Worm (Caenorhabditis elegans): ENCODE results near the gene F42A6.5.

Gene F42A6.5

DNA sequence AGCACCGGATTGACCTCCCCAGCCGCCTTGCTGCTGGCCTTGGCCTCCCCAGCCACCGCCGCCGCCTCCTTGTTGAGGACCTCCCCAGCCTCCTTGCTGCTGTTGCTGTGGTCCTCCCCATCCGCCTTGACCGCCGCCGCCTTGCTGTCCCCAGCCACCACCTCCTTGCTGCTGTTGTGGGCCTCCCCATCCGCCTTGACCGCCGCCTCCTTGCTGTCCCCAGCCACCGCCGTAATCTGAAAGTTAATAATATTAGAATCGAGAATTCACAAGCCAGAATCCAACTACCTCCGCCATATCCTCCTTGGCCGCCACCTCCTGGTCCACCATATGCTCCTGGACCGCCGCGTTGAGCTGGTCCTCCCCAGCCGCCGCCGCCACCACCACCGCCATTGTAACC lies 5.6 kb upstream of the F42A6.5 start (continued):
- TF ChIP-seq snpc-1.3 (tag; optimal IDR thresholded peaks at IDR 0.05; ENCODE audit: insufficient read depth) (no peak), aptf-3 (GFP tag; IDR thresholded peaks at IDR 0.05) (no peak), B0261.1 (tag; optimal IDR thresholded peaks at IDR 0.05) (no peak), cebp-2 (GFP tag; IDR thresholded peaks at IDR 0.05) (no peak), hsf-1 (GFP tag; IDR thresholded peaks at IDR 0.05) (no peak), F33H1.4 (GFP tag; IDR thresholded peaks at IDR 0.05) (no peak), ztf-6 (GFP tag; IDR thresholded peaks at IDR 0.05) (no peak), zfh-2 (GFP tag; conservative IDR thresholded peaks at IDR 0.05) (peak; percentile 94), ztf-25 (GFP tag; IDR thresholded peaks at IDR 0.05) (0 out of 2 replicates have a peak, but pooled peaks have one; percentile 4), egrh-3 (GFP tag; IDR thresholded peaks at IDR 0.05) (peak; percentile 98), xnd-1 (tag; optimal IDR thresholded peaks at IDR 0.05) (no peak), D2030.7 (GFP tag; IDR thresholded peaks at IDR 0.05) (peak; percentile 8; the same call in 1 of the 2 replicates), Y79H2A.3 (GFP tag; conservative IDR thresholded peaks at IDR 0.05) (no peak), madf-3 (GFP tag; IDR thresholded peaks at IDR 0.05) (peak; percentile 59; the same call in 1 of the 2 replicates), madf-6 (GFP tag; IDR thresholded peaks at IDR 0.05) (peak; percentile 35), mcd-1 (GFP tag; IDR thresholded peaks at IDR 0.05) (peak; percentile 55; the same call in 1 of the 2 replicates), F37B4.10 (GFP tag; IDR thresholded peaks at IDR 0.05) (0 out of 2 replicates have a peak, but pooled peaks have one; percentile 44), bed-1 (GFP tag; IDR thresholded peaks at IDR 0.05) (no peak)

DNA sequence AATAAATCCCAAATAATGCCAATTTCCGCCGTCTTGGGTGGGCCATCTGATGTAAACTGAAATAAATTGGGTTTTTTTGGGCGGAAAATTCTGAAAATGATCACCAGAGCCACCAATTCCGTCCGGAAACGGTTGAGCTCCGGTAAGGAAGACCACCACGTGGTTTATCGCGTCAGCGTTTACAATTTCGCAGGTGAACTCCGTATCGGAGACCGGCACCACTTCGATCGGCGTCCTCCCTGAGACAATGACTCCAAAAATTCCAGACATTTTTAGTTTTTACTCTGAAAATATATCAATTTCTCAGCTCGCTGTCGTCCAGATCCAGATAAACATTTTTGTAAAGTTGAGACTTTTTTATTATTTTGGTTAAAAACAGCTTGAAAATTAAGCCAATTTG lies 4.9 kb upstream of the F42A6.5 start, which contains the start of gene F42A6.6:
TSS of gene F42A6.6 (minus strand) at position 289 of the 400 bp plus-strand sequence.
- TF ChIP-seq F10E7.11 (tag; optimal IDR thresholded peaks at IDR 0.05) = peak; percentile 66
- no peak for TF ChIP-seq rpc-1 (optimal IDR thresholded peaks at IDR 0.05)
- TF ChIP-seq rpc-1 (tag; optimal IDR thresholded peaks at IDR 0.05) = peak; percentile 10
- TF ChIP-seq rcor-1 (GFP tag; IDR thresholded peaks at IDR 0.05) = peak; percentile 75
- TF ChIP-seq ztf-6 (GFP tag; IDR thresholded peaks at IDR 0.05) = peak; percentile 52; the same call in 1 of the 2 replicates
- no peak for TF ChIP-seq nhr-80 (tag; optimal IDR thresholded peaks at IDR 0.05)
- TF ChIP-seq ceh-58 (GFP tag; IDR thresholded peaks at IDR 0.05) = peak; percentile 72; the same call in 1 of the 2 replicates
- TF ChIP-seq lin-54 (GFP tag; optimal IDR thresholded peaks at IDR 0.05) = peak; percentile 67
- TF ChIP-seq ccch-3 (GFP tag; optimal IDR thresholded peaks at IDR 0.05) = no peak
- TF ChIP-seq dpl-1 (GFP tag; optimal IDR thresholded peaks at IDR 0.05) = no peak
- TF ChIP-seq K12H6.12 (tag; optimal IDR thresholded peaks at IDR 0.05) = peak; percentile 51
- peak; percentile 72 for TF ChIP-seq ceh-100 (GFP tag; IDR thresholded peaks at IDR 0.05)
- peak; percentile 93 for TF ChIP-seq F52B5.7 (tag; optimal IDR thresholded peaks at IDR 0.05)
- TF ChIP-seq akir-1 (GFP tag; optimal IDR thresholded peaks at IDR 0.05) = no peak
- peak; percentile 78 for TF ChIP-seq nhr-27 (tag; optimal IDR thresholded peaks at IDR 0.05)
- TF ChIP-seq cebp-1 (GFP tag; IDR thresholded peaks at IDR 0.05) = no peak
- peak; percentile 72 for TF ChIP-seq cebp-1 (tag; optimal IDR thresholded peaks at IDR 0.05)
- 0 out of 2 replicates have a peak, but pooled peaks have one; percentile 39 for TF ChIP-seq hmg-20 (GFP tag; IDR thresholded peaks at IDR 0.05)
- peak; percentile 86 for TF ChIP-seq ekl-4 (GFP tag; IDR thresholded peaks at IDR 0.05)
- TF ChIP-seq mel-28 (tag; optimal IDR thresholded peaks at IDR 0.05; ENCODE audit: borderline replicate concordance) = peak; percentile 41
- peak; percentile 14 for TF ChIP-seq nhr-179 (tag; optimal IDR thresholded peaks at IDR 0.05)
- peak; percentile 92 for TF ChIP-seq ceh-79 (tag; optimal IDR thresholded peaks at IDR 0.05)
- TF ChIP-seq zfh-2 (GFP tag; conservative IDR thresholded peaks at IDR 0.05) = no peak
- TF ChIP-seq K11D2.4 (GFP tag; IDR thresholded peaks at IDR 0.05) = no peak; the same call in 1 of the 2 replicates
- TF ChIP-seq ets-4 (GFP tag; optimal IDR thresholded peaks at IDR 0.05) = peak; percentile 22
- TF ChIP-seq T26A5.8 (tag; optimal IDR thresholded peaks at IDR 0.05) = peak; percentile 94
- no peak for TF ChIP-seq lsy-27 (tag; optimal IDR thresholded peaks at IDR 0.05; ENCODE audit: borderline replicate concordance, insufficient read depth)
- no peak for TF ChIP-seq sptf-2 (GFP tag; optimal IDR thresholded peaks at IDR 0.05)
- TF ChIP-seq Y53G8AR.9 (GFP tag; conservative IDR thresholded peaks at IDR 0.05) = peak; percentile 94
- TF ChIP-seq xnd-1 (tag; optimal IDR thresholded peaks at IDR 0.05) = peak; percentile 32
- no peak for TF ChIP-seq dox-1 (GFP tag; IDR thresholded peaks at IDR 0.05)
- TF ChIP-seq B0035.1 (tag; optimal IDR thresholded peaks at IDR 0.05) = peak; percentile 57
- TF ChIP-seq F37B4.10 (GFP tag; IDR thresholded peaks at IDR 0.05) = no peak
- peak; percentile 15 for TF ChIP-seq tbx-9 (tag; optimal IDR thresholded peaks at IDR 0.05; ENCODE audit: borderline replicate concordance)

Measured in whole organism, young adult.